Worm (Caenorhabditis elegans) whole organism, young adult: ENCODE measurements around the gene spp-3.

ENCODE experiments used
- C06A6.2 ChIP-seq: fragments of 200-800 bp; sonication (Bioruptor generic); conservative IDR thresholded peaks from 2 replicates; pipeline ENCODE4 v1.3.6; 2022; ENCODE audit warnings: missing genetic modification characterization, missing compliant biosample characterization
- F37B4.10 ChIP-seq: fragments of 200-800 bp; sonication (Bioruptor generic); IDR thresholded peaks from 2 replicates; pipeline ENCODE4 v1.3.6; 2022; ENCODE audit warnings: missing genetic modification characterization, missing compliant biosample characterization
- F52B5.7 ChIP-seq: sonication (generic microtip); optimal IDR thresholded peaks from 2 replicates; lab custom pipeline; 2016; ENCODE audit warnings: mild to moderate bottlenecking, missing genetic modification characterization, missing compliant biosample characterization
- K12H6.12 ChIP-seq: fragments of 200-800 bp; sonication (Bioruptor generic); optimal IDR thresholded peaks from 2 replicates; lab custom pipeline; 2018; ENCODE audit warnings: mild to moderate bottlenecking, missing genetic modification characterization, missing compliant biosample characterization
- T07F8.4 ChIP-seq: sonication (generic microtip); optimal IDR thresholded peaks from 2 replicates; lab custom pipeline; 2016; ENCODE audit warnings: mild to moderate bottlenecking, missing genetic modification characterization, moderate library complexity, missing compliant biosample characterization
- T26A5.8 ChIP-seq: sonication (generic microtip); optimal IDR thresholded peaks from 2 replicates; lab custom pipeline; 2016; ENCODE audit warnings: missing genetic modification characterization, missing compliant biosample characterization
- Y53G8AR.9 ChIP-seq: fragments of 200-800 bp; sonication (Bioruptor generic); conservative IDR thresholded peaks from 2 replicates; pipeline ENCODE4 v1.3.6; 2022; ENCODE audit warnings: missing genetic modification reagents, missing genetic modification characterization, missing compliant biosample characterization
- ZK185.1 ChIP-seq: sonication (generic microtip); optimal IDR thresholded peaks from 2 replicates; lab custom pipeline; 2016; ENCODE audit warnings: mild to moderate bottlenecking, missing genetic modification characterization, missing compliant biosample characterization; ENCODE audit not compliant: poor library complexity, severe bottlenecking
- akir-1 ChIP-seq: fragments of 200-800 bp; sonication (Bioruptor generic); optimal IDR thresholded peaks from 2 replicates; lab custom pipeline; 2018; ENCODE audit warnings: mild to moderate bottlenecking, missing genetic modification characterization, moderate library complexity, missing compliant biosample characterization
- atf-7 ChIP-seq: sonication (generic microtip); optimal IDR thresholded peaks from 2 replicates; lab custom pipeline; 2017; ENCODE audit warnings: mild to moderate bottlenecking, missing genetic modification characterization, missing compliant biosample characterization
- bed-1 ChIP-seq: fragments of 200-800 bp; sonication (Bioruptor generic); IDR thresholded peaks from 2 replicates; pipeline ENCODE4 v1.3.6; 2022; ENCODE audit warnings: missing genetic modification reagents, missing genetic modification characterization, missing compliant biosample characterization
- cebp-2 ChIP-seq: fragments of 200-800 bp; sonication (Bioruptor generic); IDR thresholded peaks from 2 replicates; pipeline ENCODE4 v1.3.6; 2022; ENCODE audit warnings: missing genetic modification characterization, missing compliant biosample characterization
- ceh-27 ChIP-seq: fragments of 200-800 bp; sonication (Bioruptor generic); optimal IDR thresholded peaks from 2 replicates; lab custom pipeline; 2018; ENCODE audit warnings: mild to moderate bottlenecking, missing genetic modification characterization, moderate library complexity, missing compliant biosample characterization
- ceh-40 ChIP-seq: fragments of 200-800 bp; sonication (Bioruptor generic); IDR thresholded peaks from 2 replicates; pipeline ENCODE4 v1.3.6; 2022; ENCODE audit warnings: missing genetic modification characterization, missing compliant biosample characterization
- ceh-79 ChIP-seq: sonication (generic microtip); optimal IDR thresholded peaks from 2 replicates; lab custom pipeline; 2017; ENCODE audit warnings: mild to moderate bottlenecking, missing genetic modification characterization, missing compliant biosample characterization
- ets-4 ChIP-seq: fragments of 200-800 bp; sonication (Bioruptor generic); optimal IDR thresholded peaks from 2 replicates; lab custom pipeline; 2018; ENCODE audit warnings: mild to moderate bottlenecking, missing genetic modification characterization, missing compliant biosample characterization
- hrde-1 ChIP-seq: sonication (generic microtip); optimal IDR thresholded peaks from 2 replicates; lab custom pipeline; 2016; ENCODE audit warnings: missing genetic modification characterization, mild to moderate bottlenecking, missing compliant biosample characterization, moderate library complexity, missing genotype, missing genetic modification reagents, borderline replicate concordance
- lin-35 ChIP-seq, 3 experiments: fragments of 150-350 bp in 2 of 3; sonication (generic microtip) in 1 of 3; optimal IDR thresholded peaks; 2 replicates each; lab custom pipeline; 2014 to 2018; ENCODE audit warnings: missing biosample characterization in 3 of 3, missing genetic modification characterization in 3 of 3, missing genetic modification reagents in 3 of 3
- lin-54 ChIP-seq: fragments of 200-800 bp; sonication (Bioruptor generic); optimal IDR thresholded peaks from 2 replicates; lab custom pipeline; 2018; ENCODE audit warnings: mild to moderate bottlenecking, missing genetic modification characterization, missing compliant biosample characterization
- madf-3 ChIP-seq: fragments of 200-800 bp; sonication (Bioruptor generic); IDR thresholded peaks from 2 replicates; pipeline ENCODE4 v1.3.6; 2022; ENCODE audit warnings: missing genetic modification reagents, missing genetic modification characterization, missing compliant biosample characterization
- madf-6 ChIP-seq: fragments of 200-800 bp; sonication (Bioruptor generic); IDR thresholded peaks from 2 replicates; pipeline ENCODE4 v1.3.6; 2022; ENCODE audit warnings: missing genetic modification reagents, missing genetic modification characterization, missing compliant biosample characterization
- mes-4 ChIP-seq: sonication (generic microtip); optimal IDR thresholded peaks from 2 replicates; lab custom pipeline; 2016; ENCODE audit warnings: missing genotype, missing genetic modification characterization, missing compliant biosample characterization
- nfyb-1 ChIP-seq: fragments of 200-800 bp; sonication (Bioruptor generic); IDR thresholded peaks from 2 replicates; pipeline ENCODE4 v1.3.6; 2022; ENCODE audit warnings: missing genetic modification reagents, missing genetic modification characterization, missing compliant biosample characterization
- nhr-27 ChIP-seq: fragments of 200-800 bp; sonication (Bioruptor generic); optimal IDR thresholded peaks from 2 replicates; lab custom pipeline; 2018; ENCODE audit warnings: mild to moderate bottlenecking, missing genetic modification characterization, moderate library complexity, missing compliant biosample characterization
- pbrm-1 ChIP-seq: fragments of 200-800 bp; sonication (Bioruptor generic); IDR thresholded peaks from 2 replicates; pipeline ENCODE4 v1.3.6; 2022; ENCODE audit warnings: missing genetic modification reagents, missing genetic modification characterization, missing compliant biosample characterization
- pha-4 ChIP-seq: fragments of 150-350 bp; sonication (generic microtip); optimal IDR thresholded peaks from 2 replicates; lab custom pipeline; 2014; ENCODE audit warnings: missing biosample characterization, missing genetic modification reagents, missing genetic modification characterization
- rcor-1 ChIP-seq: fragments of 200-800 bp; sonication (Bioruptor generic); IDR thresholded peaks from 2 replicates; pipeline ENCODE4 v1.3.6; 2022; ENCODE audit warnings: missing genetic modification reagents, missing genetic modification characterization, missing compliant biosample characterization
- rec-8 ChIP-seq, 2 experiments: sonication (generic microtip); optimal IDR thresholded peaks; 2 replicates each; lab custom pipeline; 2016; ENCODE audit warnings: mild to moderate bottlenecking in 2 of 2, missing genetic modification characterization in 2 of 2, missing genetic modification reagents in 2 of 2, missing genotype in 2 of 2, missing biosample characterization in 1 of 2, missing compliant biosample characterization in 1 of 2, moderate library complexity in 1 of 2
- repo-1 ChIP-seq: sonication (generic microtip); optimal IDR thresholded peaks from 2 replicates; lab custom pipeline; 2017; ENCODE audit warnings: mild to moderate bottlenecking, missing genetic modification characterization, missing compliant biosample characterization
- snpc-1.3 ChIP-seq: sonication (generic microtip); optimal IDR thresholded peaks from 2 replicates; lab custom pipeline; 2017; ENCODE audit warnings: missing genetic modification characterization, mild to moderate bottlenecking, missing compliant biosample characterization, antibody characterized with exemption, moderate library complexity, missing genotype, missing genetic modification reagents; ENCODE audit not compliant: insufficient read depth
- snpc-4 ChIP-seq, 5 experiments: fragments of 150-350 bp in 1 of 5; sonication (generic microtip) in 4 of 5; optimal IDR thresholded peaks; 2 replicates each; lab custom pipeline; 2014 to 2018; ENCODE audit warnings: missing genetic modification characterization in 5 of 5, missing biosample characterization in 3 of 5, antibody characterized with exemption in 2 of 5, mild to moderate bottlenecking in 2 of 5, missing compliant biosample characterization in 2 of 5, missing genotype in 2 of 5, moderate library complexity in 2 of 5, missing genetic modification reagents in 1 of 5
- somi-1 ChIP-seq: fragments of 200-800 bp; sonication (Bioruptor generic); optimal IDR thresholded peaks from 2 replicates; lab custom pipeline; 2018; ENCODE audit warnings: mild to moderate bottlenecking, missing genetic modification characterization, missing compliant biosample characterization
- tbp1 ChIP-seq: fragments of 200-800 bp; sonication (Bioruptor generic); optimal IDR thresholded peaks from 2 replicates; lab custom pipeline; 2018; ENCODE audit warnings: mild to moderate bottlenecking, missing genetic modification characterization, missing compliant biosample characterization
- unc-130 ChIP-seq: sonication (generic microtip); optimal IDR thresholded peaks from 2 replicates; lab custom pipeline; 2016; ENCODE audit warnings: missing genetic modification reagents, missing genetic modification characterization, missing compliant biosample characterization
- zfh-2 ChIP-seq: fragments of 200-800 bp; sonication (Bioruptor generic); conservative IDR thresholded peaks from 2 replicates; pipeline ENCODE4 v1.3.6; 2022; ENCODE audit warnings: missing genetic modification reagents, missing genetic modification characterization, missing compliant biosample characterization
- ztf-22 ChIP-seq: fragments of 200-800 bp; sonication (Bioruptor generic); optimal IDR thresholded peaks from 2 replicates; lab custom pipeline; 2018; ENCODE audit warnings: mild to moderate bottlenecking, missing genetic modification characterization, moderate library complexity, missing compliant biosample characterization
- ztf-25 ChIP-seq: fragments of 200-800 bp; sonication (Bioruptor generic); IDR thresholded peaks from 2 replicates; pipeline ENCODE4 v1.3.6; 2022; ENCODE audit warnings: missing genetic modification reagents, missing genetic modification characterization, missing compliant biosample characterization
- ztf-28 ChIP-seq: fragments of 200-800 bp; sonication (Bioruptor generic); IDR thresholded peaks from 2 replicates; pipeline ENCODE4 v1.3.6; 2022; ENCODE audit warnings: missing genetic modification reagents, missing genetic modification characterization, missing compliant biosample characterization
- ztf-3 ChIP-seq: fragments of 200-800 bp; sonication (Bioruptor generic); optimal IDR thresholded peaks from 2 replicates; lab custom pipeline; 2018; ENCODE audit warnings: mild to moderate bottlenecking, missing genetic modification characterization, missing compliant biosample characterization

spp-3 gene

DNA sequence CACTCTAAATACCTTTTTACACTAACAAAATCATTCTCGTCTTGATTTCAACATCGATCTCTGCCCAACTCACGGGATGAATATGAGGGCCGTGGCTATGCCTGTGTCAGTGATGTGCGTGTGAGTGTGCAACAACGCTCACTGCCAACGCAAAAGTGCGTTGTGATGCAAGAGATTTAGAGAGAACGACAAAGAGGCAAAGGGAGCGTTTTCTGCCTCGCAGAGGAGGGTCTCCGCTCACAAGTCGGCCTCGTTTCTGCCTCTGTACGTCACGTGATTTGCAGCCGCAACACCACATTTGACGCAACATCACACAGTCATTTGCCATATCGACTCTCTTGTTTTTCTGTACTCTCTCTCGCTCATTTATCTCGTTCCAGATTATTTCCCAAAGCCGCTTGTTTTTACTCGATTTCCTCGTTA is 19.2 kb upstream of the spp-3 start, which contains the start of gene epg-7 (continued):
- TF ChIP-seq F52B5.7 (tag; lab: Kevin White, UChicago) (no peak), ceh-79 (tag; lab: Kevin White, UChicago) (no peak), tbp1 (GFP tag; lab: Kevin White, UChicago) (peak; percentile 66), madf-6 (GFP tag; lab: Robert Waterston, UW) (no peak; the same call in 1 of the 2 replicates), F37B4.10 (GFP tag; lab: Robert Waterston, UW) (no peak), ets-4 (peak; percentile 86), cebp-2 (GFP tag; lab: Robert Waterston, UW) (0 out of 2 replicates have a peak, but pooled peaks have one; percentile 60), lin-54 (GFP tag; lab: Kevin White, UChicago) (peak; percentile 64), ceh-40 (GFP tag; lab: Robert Waterston, UW) (no peak), atf-7 (peak; percentile 83), mes-4 (no peak), somi-1 (GFP tag; lab: Kevin White, UChicago) (peak; percentile 81), C06A6.2 (GFP tag; lab: Robert Waterston, UW) (peak; percentile 87), ztf-28 (no peak), zfh-2 (peak; percentile 98), ztf-3 (GFP tag; lab: Kevin White, UChicago) (peak; percentile 45), pha-4 (tag; lab: Kevin White, UChicago) (peak; percentile 90), akir-1 (GFP tag; lab: Kevin White, UChicago) (peak; percentile 78), lin-35 (GFP tag; optimal IDR thresholded peaks at IDR 0.05; lab: Kevin White, UChicago) (peak in 1 of 3 experiments; percentile 85), T07F8.4 (tag; lab: Kevin White, UChicago) (no peak), bed-1 (GFP tag; lab: Robert Waterston, UW) (no peak), repo-1 (tag; lab: Kevin White, UChicago) (peak; percentile 61), snpc-4 (GFP tag; optimal IDR thresholded peaks at IDR 0.05; lab: Kevin White, UChicago) (peak; percentile 33), snpc-4 (tag; optimal IDR thresholded peaks at IDR 0.05; lab: Kevin White, UChicago) (peak; percentile 50 to 72 (median 62)), snpc-1.3 (no peak), K12H6.12 (peak; percentile 95), rcor-1 (peak; percentile 82), Y53G8AR.9 (GFP tag; lab: Robert Waterston, UW) (peak; percentile 86), ZK185.1 (tag; lab: Kevin White, UChicago) (peak; percentile 74), hrde-1 (tag; lab: Kevin White, UChicago) (no peak), unc-130 (GFP tag; lab: Kevin White, UChicago) (no peak), madf-3 (GFP tag; lab: Robert Waterston, UW) (no peak), pbrm-1 (GFP tag; lab: Robert Waterston, UW) (peak; percentile 78), nhr-27 (tag; lab: Kevin White, UChicago) (no peak), T26A5.8 (tag; lab: Kevin White, UChicago) (no peak), ztf-22 (peak; percentile 78), rec-8 (tag; optimal IDR thresholded peaks at IDR 0.05; lab: Kevin White, UChicago) (no peak), nfyb-1 (GFP tag; lab: Robert Waterston, UW) (peak; percentile 93), ceh-27 (GFP tag; lab: Kevin White, UChicago) (peak; percentile 92), ztf-25 (GFP tag; lab: Robert Waterston, UW) (0 out of 2 replicates have a peak, but pooled peaks have one; percentile 26)
